Worm (Caenorhabditis elegans): ENCODE measurements around the gene nep-18.

DNA sequence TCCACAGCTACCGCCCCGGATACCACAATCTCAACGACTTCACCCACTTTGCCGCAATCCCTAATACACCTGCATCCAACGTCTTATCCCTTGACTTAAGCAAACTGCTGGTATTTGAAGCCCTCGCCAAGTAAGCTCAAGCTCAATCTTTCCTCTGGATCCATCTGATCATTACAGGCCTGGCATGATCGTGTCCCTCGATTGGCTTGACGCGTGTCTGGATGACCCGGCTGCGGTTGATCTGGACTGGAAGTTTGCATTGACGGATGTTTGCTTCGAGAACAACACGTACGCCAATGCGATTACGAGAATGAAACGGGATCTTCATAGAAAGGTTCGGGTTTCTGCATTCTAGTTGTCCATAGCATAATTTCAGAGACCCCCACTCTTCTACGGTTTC is 37.1 kb upstream of the nep-18 start:
- TF ChIP-seq ama-1 (optimal IDR thresholded peaks at IDR 0.05) (no peak), hmbx-1 (tag; optimal IDR thresholded peaks at IDR 0.05) (no peak), scrt-1 (GFP tag; IDR thresholded peaks at IDR 0.05) (no peak), ceh-36 (tag; optimal IDR thresholded peaks at IDR 0.05) (no peak)
